Fruit fly (Drosophila melanogaster) whole organism, embryonic: Measurements from ENCODE around the gene CG1143.

Source experiments
- CG10147 ChIP-seq: fragments of 200-800 bp; sonication (Bioruptor generic); optimal IDR thresholded peaks from 2 replicates; lab custom pipeline; 2019; ENCODE audit warnings: missing biosample characterization, mild to moderate bottlenecking, missing genetic modification characterization, moderate library complexity
- CG10274 ChIP-seq: fragments of 200-800 bp; sonication (Bioruptor generic); optimal IDR thresholded peaks from 3 replicates; lab custom pipeline; 2017; ENCODE audit warnings: missing biosample characterization, mild to moderate bottlenecking, missing genetic modification characterization
- CG11247 ChIP-seq: fragments of 200-800 bp; sonication (Bioruptor generic); IDR thresholded peaks from 2 replicates; pipeline ENCODE4 v1.3.6; 2022; ENCODE audit warnings: missing biosample characterization, missing genetic modification characterization
- CG11695 ChIP-seq: fragments of 200-800 bp; sonication (Bioruptor generic); IDR thresholded peaks from 3 replicates; pipeline ENCODE4 v1.3.6; 2022; ENCODE audit warnings: missing biosample characterization, missing genetic modification characterization
- CG13296 ChIP-seq: fragments of 200-800 bp; sonication (Bioruptor generic); optimal IDR thresholded peaks from 3 replicates; lab custom pipeline; 2018; ENCODE audit warnings: missing biosample characterization, mild to moderate bottlenecking, missing genetic modification characterization
- CG13894 ChIP-seq: fragments of 200-800 bp; sonication (Bioruptor generic); optimal IDR thresholded peaks from 3 replicates; lab custom pipeline; 2018; ENCODE audit warnings: missing biosample characterization, mild to moderate bottlenecking, missing genetic modification characterization, moderate library complexity
- CG14014 ChIP-seq: fragments of 200-800 bp; sonication (Bioruptor generic); IDR thresholded peaks from 2 replicates; pipeline ENCODE4 v1.3.6; 2022; ENCODE audit warnings: missing biosample characterization, missing genetic modification characterization
- CG14050 ChIP-seq: fragments of 200-800 bp; sonication (Bioruptor generic); IDR thresholded peaks from 3 replicates; pipeline ENCODE4 v1.3.6; 2022; ENCODE audit warnings: missing biosample characterization, missing genetic modification characterization
- CG15601 ChIP-seq: fragments of 200-800 bp; sonication (Bioruptor generic); optimal IDR thresholded peaks from 3 replicates; lab custom pipeline; 2019; ENCODE audit warnings: missing biosample characterization, mild to moderate bottlenecking, missing genetic modification characterization, moderate library complexity
- CG16815 ChIP-seq: fragments of 200-800 bp; sonication (Bioruptor generic); optimal IDR thresholded peaks from 3 replicates; lab custom pipeline; 2017; ENCODE audit warnings: missing biosample characterization, mild to moderate bottlenecking, missing genetic modification characterization
- CG2116 ChIP-seq: fragments of 200-800 bp; sonication (Bioruptor generic); optimal IDR thresholded peaks from 3 replicates; lab custom pipeline; 2018; ENCODE audit warnings: missing biosample characterization, mild to moderate bottlenecking, missing genetic modification characterization
- CG30403 ChIP-seq: fragments of 200-800 bp; sonication (Bioruptor generic); optimal IDR thresholded peaks from 3 replicates; lab custom pipeline; 2016; ENCODE audit warnings: missing biosample characterization, missing genetic modification characterization
- CG31224 ChIP-seq: fragments of 200-800 bp; sonication (Bioruptor generic); IDR thresholded peaks from 2 replicates; pipeline ENCODE4 v1.3.6; 2022; ENCODE audit warnings: missing biosample characterization, missing genetic modification characterization
- CG34422 ChIP-seq: fragments of 200-800 bp; sonication (Bioruptor generic); IDR thresholded peaks from 3 replicates; pipeline ENCODE4 v1.3.6; 2022; ENCODE audit warnings: missing biosample characterization, missing genetic modification characterization
- CG4282 ChIP-seq: fragments of 200-800 bp; sonication (Bioruptor generic); optimal IDR thresholded peaks from 2 replicates; lab custom pipeline; 2016; ENCODE audit warnings: missing biosample characterization, missing genetic modification characterization
- CG4730 ChIP-seq: fragments of 200-800 bp; sonication (Bioruptor generic); IDR thresholded peaks from 2 replicates; pipeline ENCODE4 v1.3.6; 2022; ENCODE audit warnings: missing biosample characterization, missing genetic modification characterization
- CG8765 ChIP-seq: fragments of 200-800 bp; sonication (Bioruptor generic); IDR thresholded peaks from 2 replicates; pipeline ENCODE4 v1.3.6; 2022; ENCODE audit warnings: missing biosample characterization, missing genetic modification characterization
- CG9215 ChIP-seq: fragments of 200-800 bp; sonication (Bioruptor generic); IDR thresholded peaks from 2 replicates; pipeline ENCODE4 v1.3.6; 2022; ENCODE audit warnings: missing biosample characterization, missing genetic modification characterization
- CG9609 ChIP-seq: fragments of 200-800 bp; sonication (Bioruptor generic); optimal IDR thresholded peaks from 3 replicates; lab custom pipeline; 2016; ENCODE audit warnings: missing biosample characterization, missing genetic modification characterization
- CrebB ChIP-seq: fragments of 200-800 bp; sonication (Bioruptor generic); optimal IDR thresholded peaks from 3 replicates; lab custom pipeline; 2018; ENCODE audit warnings: missing biosample characterization, mild to moderate bottlenecking, missing genetic modification characterization
- Dbx ChIP-seq: fragments of 200-800 bp; sonication (Bioruptor generic); IDR thresholded peaks from 3 replicates; pipeline ENCODE4 v1.3.6; 2022; ENCODE audit warnings: missing biosample characterization, missing genetic modification characterization
- Drgx ChIP-seq: fragments of 200-800 bp; sonication (Bioruptor generic); IDR thresholded peaks from 2 replicates; pipeline ENCODE4 v1.3.6; 2022; ENCODE audit warnings: missing biosample characterization, missing genetic modification characterization
- ERR ChIP-seq: fragments of 200-800 bp; sonication (Bioruptor generic); optimal IDR thresholded peaks from 2 replicates; lab custom pipeline; 2016; ENCODE audit warnings: missing biosample characterization, missing genetic modification characterization
- HLH3B ChIP-seq: fragments of 200-800 bp; sonication (Bioruptor generic); IDR thresholded peaks from 2 replicates; pipeline ENCODE4 v1.3.6; 2022; ENCODE audit warnings: missing biosample characterization, missing genetic modification characterization
- Hmx ChIP-seq: fragments of 200-800 bp; sonication (Bioruptor generic); optimal IDR thresholded peaks from 2 replicates; lab custom pipeline; 2016; ENCODE audit warnings: missing biosample characterization, missing genetic modification characterization
- Hr39 ChIP-seq: fragments of >200 bp; optimal IDR thresholded peaks from 2 replicates; lab custom pipeline; 2017
- Hsf ChIP-seq: fragments of 200-800 bp; sonication (Bioruptor generic); optimal IDR thresholded peaks from 3 replicates; lab custom pipeline; 2016; ENCODE audit warnings: missing biosample characterization, missing genetic modification characterization
- Pdp1 ChIP-seq, 2 experiments: fragments of 200-800 bp; sonication (Bioruptor generic); optimal IDR thresholded peaks; 3 replicates each; lab custom pipeline; 2016; ENCODE audit warnings: missing biosample characterization in 2 of 2, missing genetic modification characterization in 2 of 2, mild to moderate bottlenecking in 1 of 2, moderate library complexity in 1 of 2
- Taf1 ChIP-seq: fragments of 200-800 bp; sonication (Bioruptor generic); IDR thresholded peaks from 2 replicates; pipeline ENCODE4 v1.3.6; 2022; ENCODE audit warnings: missing biosample characterization, missing genetic modification characterization
- Tbp ChIP-seq: fragments of >200 bp; optimal IDR thresholded peaks from 2 replicates; lab custom pipeline; 2018; ENCODE audit warnings: missing biosample characterization, missing genetic modification characterization
- amos ChIP-seq: fragments of 200-800 bp; sonication (Bioruptor generic); IDR thresholded peaks from 2 replicates; pipeline ENCODE4 v1.3.6; 2022; ENCODE audit warnings: missing biosample characterization, missing genetic modification characterization; ENCODE audit not compliant: partially characterized antibody
- bcd ChIP-seq: fragments of 200-800 bp; sonication (Bioruptor generic); optimal IDR thresholded peaks from 2 replicates; lab custom pipeline; 2017; ENCODE audit warnings: missing biosample characterization, mild to moderate bottlenecking, missing genetic modification characterization
- bsh ChIP-seq, 2 experiments: fragments of 200-800 bp; sonication (Bioruptor generic); optimal IDR thresholded peaks; 2 replicates each; lab custom pipeline; 2017 to 2018; ENCODE audit warnings: mild to moderate bottlenecking in 2 of 2, missing biosample characterization in 2 of 2, missing genetic modification characterization in 2 of 2, moderate library complexity in 1 of 2
- caup ChIP-seq: fragments of 200-800 bp; sonication (Bioruptor generic); optimal IDR thresholded peaks from 3 replicates; lab custom pipeline; 2017; ENCODE audit warnings: missing biosample characterization, mild to moderate bottlenecking, missing genetic modification characterization, moderate library complexity; ENCODE audit not compliant: severe bottlenecking
- chinmo ChIP-seq: fragments of 200-800 bp; sonication (Bioruptor generic); IDR thresholded peaks from 4 replicates; pipeline ENCODE4 v1.3.6; 2022; ENCODE audit warnings: missing biosample characterization, missing genetic modification characterization; ENCODE audit not compliant: partially characterized antibody
- crol ChIP-seq: fragments of 200-800 bp; sonication (Bioruptor generic); IDR thresholded peaks from 2 replicates; pipeline ENCODE4 v1.3.6; 2022; ENCODE audit warnings: missing biosample characterization, missing genetic modification characterization
- dati ChIP-seq: fragments of 200-800 bp; sonication (Bioruptor generic); IDR thresholded peaks from 2 replicates; pipeline ENCODE4 v1.3.6; 2022; ENCODE audit warnings: missing biosample characterization, missing genetic modification characterization
- disco-r ChIP-seq: fragments of 200-800 bp; sonication (Bioruptor generic); optimal IDR thresholded peaks from 2 replicates; lab custom pipeline; 2016; ENCODE audit warnings: missing biosample characterization, missing genetic modification characterization
- dmrt11E ChIP-seq: fragments of 200-800 bp; sonication (Bioruptor generic); optimal IDR thresholded peaks from 3 replicates; lab custom pipeline; 2018; ENCODE audit warnings: missing biosample characterization, mild to moderate bottlenecking, missing genetic modification characterization, moderate library complexity
- h ChIP-seq: fragments of >200 bp; optimal IDR thresholded peaks from 2 replicates; lab custom pipeline; 2017
- kay ChIP-seq: fragments of 200-800 bp; sonication (Bioruptor generic); optimal IDR thresholded peaks from 2 replicates; lab custom pipeline; 2016; ENCODE audit warnings: missing biosample characterization, missing genetic modification characterization
- kni ChIP-seq: fragments of 200-800 bp; sonication (Bioruptor generic); optimal IDR thresholded peaks from 3 replicates; lab custom pipeline; 2017; ENCODE audit warnings: mild to moderate bottlenecking, missing biosample characterization, missing genetic modification reagents, missing genetic modification characterization
- knrl ChIP-seq: fragments of 200-800 bp; sonication (Bioruptor generic); IDR thresholded peaks from 3 replicates; pipeline ENCODE4 v1.3.6; 2022; ENCODE audit warnings: missing biosample characterization, missing genetic modification characterization; ENCODE audit not compliant: partially characterized antibody
- lilli ChIP-seq: fragments of 200-800 bp; sonication (Bioruptor generic); optimal IDR thresholded peaks from 3 replicates; lab custom pipeline; 2016; ENCODE audit warnings: missing biosample characterization, missing genetic modification characterization
- otp ChIP-seq: fragments of 200-800 bp; sonication (Bioruptor generic); IDR thresholded peaks from 3 replicates; pipeline ENCODE4, ENCODE4 v1.3.6; 2022; ENCODE audit warnings: missing biosample characterization, missing genetic modification characterization
- sisA ChIP-seq: fragments of 200-800 bp; sonication (Bioruptor generic); IDR thresholded peaks from 2 replicates; pipeline ENCODE4 v1.3.6; 2022; ENCODE audit warnings: missing biosample characterization, missing genetic modification characterization
- sug ChIP-seq: fragments of 200-800 bp; optimal IDR thresholded peaks from 2 replicates; lab custom pipeline; 2019; ENCODE audit warnings: missing biosample characterization, mild to moderate bottlenecking, missing genetic modification characterization, moderate library complexity
- tll ChIP-seq, 2 experiments: fragments of 200-800 bp in 1 of 2; fragments of >200 bp in 1 of 2; sonication (Bioruptor generic) in 1 of 2; optimal IDR thresholded peaks; 2 replicates each; lab custom pipeline; 2017 to 2019; ENCODE audit warnings: missing biosample characterization in 2 of 2, missing genetic modification characterization in 2 of 2, mild to moderate bottlenecking in 1 of 2, moderate library complexity in 1 of 2
- tup ChIP-seq: fragments of 200-800 bp; sonication (Bioruptor generic); optimal IDR thresholded peaks from 2 replicates; lab custom pipeline; 2016; ENCODE audit warnings: missing biosample characterization, mild to moderate bottlenecking, missing genetic modification characterization, moderate library complexity
- unpg ChIP-seq: fragments of 200-800 bp; sonication (Bioruptor generic); optimal IDR thresholded peaks from 3 replicates; lab custom pipeline; 2018; ENCODE audit warnings: missing biosample characterization, mild to moderate bottlenecking, missing genetic modification characterization, moderate library complexity
- vfl ChIP-seq: fragments of 200-800 bp; sonication (Bioruptor generic); optimal IDR thresholded peaks from 2 replicates; lab custom pipeline; 2016; ENCODE audit warnings: missing biosample characterization, missing genetic modification characterization
- zen2 ChIP-seq: fragments of 200-800 bp; sonication (Bioruptor generic); IDR thresholded peaks from 3 replicates; pipeline ENCODE4 v1.3.6; 2022; ENCODE audit warnings: missing biosample characterization, missing genetic modification characterization; ENCODE audit not compliant: partially characterized antibody

Gene CG1143

dm6 chr3L:2632763-2633100 lies 12.4 kb upstream of the CG1143 start (continued):
- TF ChIP-seq ERR (GFP tag; lab: Kevin White, UChicago) (no peak), chinmo (peak; percentile 89; the same call in 1 of the 4 replicates), CG11247 (no peak), dati (GFP tag; lab: Robert Waterston, UW) (no peak), CG4282 (no peak), CG14014 (no peak), CG15601 (no peak), CrebB (tag; lab: Kevin White, UChicago) (no peak), kni (no peak), Taf1 (GFP tag; lab: Robert Waterston, UW) (no peak), CG34422 (GFP tag; lab: Robert Waterston, UW) (no peak; the same call in 2 of the 3 replicates), CG13296 (GFP tag; lab: Kevin White, UChicago) (no peak), dmrt11E (no peak), Hr39 (lab: Kevin White, UChicago) (no peak), Hsf (GFP tag; lab: Kevin White, UChicago) (no peak), Tbp (GFP tag; lab: Kevin White, UChicago) (no peak), CG10147 (GFP tag; lab: Kevin White, UChicago) (no peak), tup (no peak), caup (no peak), tll (GFP tag; optimal IDR thresholded peaks at IDR 0.05; lab: Kevin White, UChicago) (no peak), bsh (GFP tag; optimal IDR thresholded peaks at IDR 0.05; lab: Kevin White, UChicago) (no peak), CG11695 (no peak), Pdp1 (GFP tag; optimal IDR thresholded peaks at IDR 0.05; lab: Kevin White, UChicago) (no peak), CG2116 (GFP tag; lab: Kevin White, UChicago) (peak; percentile 44), CG9215 (GFP tag; lab: Robert Waterston, UW) (no peak), zen2 (peak; percentile 38; the same call in 1 of the 3 replicates), CG8765 (no peak), kay (GFP tag; lab: Kevin White, UChicago) (no peak), crol (GFP tag; lab: Robert Waterston, UW) (peak; percentile 100), otp (GFP tag; lab: Robert Waterston, UW) (no peak), knrl (GFP tag; lab: Robert Waterston, UW) (no peak), sisA (GFP tag; lab: Robert Waterston, UW) (0 out of 2 replicates have a peak, but pooled peaks have one; percentile 19), bcd (GFP tag; lab: Kevin White, UChicago) (no peak), CG10274 (GFP tag; lab: Kevin White, UChicago) (no peak), CG14050 (GFP tag; lab: Robert Waterston, UW) (no peak), CG4730 (no peak), HLH3B (GFP tag; lab: Robert Waterston, UW) (no peak), h (lab: Kevin White, UChicago) (peak; percentile 36), unpg (no peak), vfl (no peak), amos (GFP tag; lab: Robert Waterston, UW) (peak; percentile 26; the same call in 1 of the 2 replicates), CG30403 (no peak), Drgx (GFP tag; lab: Robert Waterston, UW) (no peak), CG13894 (tag; lab: Kevin White, UChicago) (peak; percentile 20), Hmx (GFP tag; lab: Kevin White, UChicago) (no peak), CG31224 (GFP tag; lab: Robert Waterston, UW) (0 out of 2 replicates have a peak, but pooled peaks have one; percentile 21), CG16815 (GFP tag; lab: Kevin White, UChicago) (no peak), sug (tag; lab: Kevin White, UChicago) (peak; percentile 26), Dbx (0 out of 3 replicates have a peak, but pooled peaks have one; percentile 9), disco-r (no peak), CG9609 (GFP tag; lab: Kevin White, UChicago) (no peak), lilli (GFP tag; lab: Kevin White, UChicago) (no peak)
